Worm (Caenorhabditis elegans): ENCODE data around the gene Y62H9A.2.

Y62H9A.2 gene

DNA sequence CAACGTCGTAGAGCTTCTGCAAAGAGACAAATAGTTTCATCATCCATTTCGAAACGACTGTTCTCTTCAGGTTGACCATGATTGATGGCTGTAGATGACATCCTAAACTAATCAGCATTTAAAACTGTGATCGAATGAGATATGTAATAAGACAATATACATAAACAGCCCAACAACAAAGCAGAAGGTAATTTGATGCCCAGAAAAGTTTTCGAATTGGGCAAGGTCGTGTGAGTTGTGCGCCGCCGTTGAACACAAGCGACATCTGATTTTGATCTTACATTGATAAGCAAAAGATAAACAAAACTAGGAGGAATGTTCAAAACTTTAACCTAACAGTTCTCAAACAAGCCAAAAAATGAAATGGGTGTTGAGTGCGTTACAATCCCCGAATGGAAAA lies 7.6 kb upstream of the Y62H9A.2 start, which contains the start of gene Y62H9A.7:
TSS of gene Y62H9A.7 (minus strand) at position 101 of the 400 bp plus-strand sequence.
- TF ChIP-seq fkh-2 (tag; optimal IDR thresholded peaks at IDR 0.05) (no peak), unc-62 (GFP tag; optimal IDR thresholded peaks at IDR 0.05) (no peak), lin-15B (tag; optimal IDR thresholded peaks at IDR 0.05) (no peak), fos-1 (tag; optimal IDR thresholded peaks at IDR 0.05) (no peak), nhr-67 (tag; optimal IDR thresholded peaks at IDR 0.05) (no peak), nhr-77 (tag; optimal IDR thresholded peaks at IDR 0.05) (no peak), nhr-12 (tag; optimal IDR thresholded peaks at IDR 0.05) (no peak), aly-2 (tag; optimal IDR thresholded peaks at IDR 0.05) (no peak), unc-39 (tag; optimal IDR thresholded peaks at IDR 0.05) (no peak), ZK546.5 (tag; optimal IDR thresholded peaks at IDR 0.05) (no peak), zag-1 (tag; optimal IDR thresholded peaks at IDR 0.05) (no peak)

DNA sequence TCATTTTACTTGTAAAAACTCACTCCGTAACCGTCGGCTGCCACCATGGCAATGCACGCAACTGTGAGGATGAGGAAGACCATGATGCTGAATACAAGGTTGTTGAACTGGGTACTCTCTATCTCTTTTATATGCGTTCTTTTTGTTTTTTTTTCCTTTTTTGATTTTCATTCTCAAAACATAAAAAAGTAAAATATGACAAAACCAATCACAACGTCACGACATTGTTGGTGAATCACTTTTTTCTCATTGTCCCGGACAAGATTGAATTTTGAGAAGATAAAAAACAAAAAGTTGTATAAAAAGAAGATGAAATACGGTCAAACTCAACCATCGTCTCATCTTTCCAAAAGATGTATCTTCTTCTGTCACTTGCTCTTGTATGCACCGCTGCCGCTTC lies 4.8 kb upstream of the Y62H9A.2 start, which contains the start of the genes Y62H9A.5 and ule-5:
TSS of gene Y62H9A.5 (minus strand) at position 101 of the 400 bp plus-strand sequence.
TSS of gene ule-5 (plus strand) at position 328 of the 400 bp plus-strand sequence.
- TF ChIP-seq lin-15B (tag; optimal IDR thresholded peaks at IDR 0.05) (no peak), fos-1 (tag; optimal IDR thresholded peaks at IDR 0.05) (no peak), ama-1 (optimal IDR thresholded peaks at IDR 0.05) (no peak), nhr-237 (tag; optimal IDR thresholded peaks at IDR 0.05) (no peak), lin-39 (tag; optimal IDR thresholded peaks at IDR 0.05) (no peak), skn-1 (tag; optimal IDR thresholded peaks at IDR 0.05) (no peak), snpc-4 (tag; optimal IDR thresholded peaks at IDR 0.05) (no peak), egl-27 (tag; optimal IDR thresholded peaks at IDR 0.05) (no peak), unc-39 (tag; optimal IDR thresholded peaks at IDR 0.05) (no peak), R02D3.7 (tag; optimal IDR thresholded peaks at IDR 0.05) (no peak), egl-5 (tag; optimal IDR thresholded peaks at IDR 0.05) (no peak), mml-1 (tag; optimal IDR thresholded peaks at IDR 0.05) (no peak)

DNA sequence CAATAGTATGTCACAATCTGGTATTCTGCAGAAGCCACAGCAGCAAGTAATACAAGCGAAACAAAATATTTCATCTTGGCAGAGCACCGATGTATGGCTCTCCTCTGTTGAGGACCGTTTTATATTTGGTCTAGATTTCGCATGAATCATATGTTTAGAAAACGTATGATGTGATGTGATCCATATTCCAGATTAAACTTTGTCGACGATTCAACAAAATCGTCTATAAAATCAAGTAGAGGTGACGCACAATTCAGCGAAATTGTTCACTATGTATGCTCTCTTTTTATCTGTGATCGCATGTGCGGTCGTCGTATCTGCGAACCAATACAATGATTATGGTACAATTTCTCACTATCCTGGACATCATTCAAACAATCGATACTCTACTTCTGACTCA lies 1.9 kb upstream of the Y62H9A.2 start, which contains the start of the genes Y62H9A.3 and Y62H9A.4:
TSS of gene Y62H9A.3 (minus strand) at position 101 of the 400 bp plus-strand sequence.
TSS of gene Y62H9A.4 (plus strand) at position 256 of the 400 bp plus-strand sequence.
- no peak for TF ChIP-seq fos-1 (tag; optimal IDR thresholded peaks at IDR 0.05)
- no peak for TF ChIP-seq nhr-25 (tag; optimal IDR thresholded peaks at IDR 0.05)
- TF ChIP-seq lin-15B (tag; optimal IDR thresholded peaks at IDR 0.05), result no peak
- no peak for TF ChIP-seq nhr-67 (tag; optimal IDR thresholded peaks at IDR 0.05)
- TF ChIP-seq ama-1 (optimal IDR thresholded peaks at IDR 0.05), result no peak
- TF ChIP-seq R02D3.7 (tag; optimal IDR thresholded peaks at IDR 0.05), result no peak
- no peak for TF ChIP-seq unc-62 (GFP tag; optimal IDR thresholded peaks at IDR 0.05)
- TF ChIP-seq pqm-1 (tag; optimal IDR thresholded peaks at IDR 0.05), result no peak
- TF ChIP-seq unc-39 (tag; optimal IDR thresholded peaks at IDR 0.05), result no peak

DNA sequence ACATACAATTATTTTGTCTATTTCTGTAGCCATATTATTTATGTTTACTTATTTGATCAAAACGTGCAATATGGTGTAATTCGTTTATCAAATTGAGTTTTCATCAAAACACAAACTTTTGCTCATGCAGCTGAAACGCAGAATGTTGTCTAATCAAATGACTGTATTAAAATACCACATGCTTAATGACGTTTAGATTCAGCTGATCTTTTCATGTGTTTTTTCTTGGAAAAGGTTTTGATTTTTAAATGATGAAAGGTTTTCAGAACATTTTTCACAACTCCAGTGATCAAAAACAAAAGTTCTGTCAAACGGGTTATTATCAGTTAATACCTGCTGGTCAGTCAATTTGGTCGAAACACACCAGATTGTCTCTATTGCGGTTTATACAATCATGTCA lies 2.7 kb downstream of the Y62H9A.2 start, which contains the start of gene Y62H9A.1:
TSS of gene Y62H9A.1 (plus strand) at position 282 of the 400 bp plus-strand sequence.
- TF ChIP-seq mdl-1 (tag; optimal IDR thresholded peaks at IDR 0.05), result no peak
- no peak for TF ChIP-seq nhr-77 (tag; optimal IDR thresholded peaks at IDR 0.05)
- TF ChIP-seq nfya-1 (tag; optimal IDR thresholded peaks at IDR 0.05; ENCODE audit: insufficient read depth), result no peak
- no peak for TF ChIP-seq unc-39 (tag; optimal IDR thresholded peaks at IDR 0.05)
- TF ChIP-seq ceh-28 (tag; optimal IDR thresholded peaks at IDR 0.05), result no peak
- TF ChIP-seq nhr-67 (tag; optimal IDR thresholded peaks at IDR 0.05), result no peak
- TF ChIP-seq ztf-4 (tag; optimal IDR thresholded peaks at IDR 0.05), result no peak
- no peak for TF ChIP-seq snpc-4 (tag; optimal IDR thresholded peaks at IDR 0.05)
- no peak for TF ChIP-seq nhr-237 (tag; optimal IDR thresholded peaks at IDR 0.05)
- TF ChIP-seq ztf-11 (tag; optimal IDR thresholded peaks at IDR 0.05), result no peak

DNA sequence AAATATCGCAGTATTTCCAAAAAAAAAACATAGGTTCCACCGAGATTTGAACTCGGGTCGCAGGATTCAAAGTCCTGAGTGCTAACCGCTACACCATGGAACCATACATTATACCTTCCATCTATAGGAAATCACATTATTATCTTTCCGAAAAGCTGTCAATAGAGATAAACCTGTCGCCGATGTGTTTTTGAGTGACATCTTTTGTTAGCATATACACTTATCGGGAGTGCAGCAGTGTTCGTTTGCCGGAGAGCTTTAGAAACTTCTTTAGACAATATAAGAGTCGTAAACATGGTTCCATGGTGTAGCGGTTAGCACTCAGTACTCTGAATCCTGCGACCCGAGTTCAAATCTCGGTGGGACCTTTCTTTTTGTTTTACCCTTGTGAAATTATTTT lies 5.8 kb downstream of the Y62H9A.2 start:
- TF ChIP-seq fkh-2 (tag; optimal IDR thresholded peaks at IDR 0.05), result no peak

DNA sequence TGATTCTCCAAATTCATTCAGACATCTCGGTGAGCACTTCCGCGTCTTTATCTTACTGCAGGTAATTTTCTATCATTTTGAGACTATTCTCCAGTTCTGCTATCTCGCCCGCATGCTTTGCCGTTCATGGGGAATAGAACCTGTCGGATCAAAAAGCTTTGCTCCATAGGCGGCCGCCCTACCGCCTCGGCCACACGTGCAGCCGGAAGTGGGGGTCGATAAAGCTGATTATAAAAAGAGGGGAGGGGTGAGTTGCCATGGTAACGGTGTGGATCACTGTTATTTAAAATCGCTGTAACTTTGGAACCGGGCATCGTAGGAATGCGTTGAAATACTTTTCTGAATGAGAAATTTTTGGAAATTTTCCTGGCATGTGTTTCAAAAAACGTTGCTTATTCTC lies 7.6 kb downstream of the Y62H9A.2 start:
- TF ChIP-seq nhr-28 (tag; optimal IDR thresholded peaks at IDR 0.05), result no peak
- no peak for TF ChIP-seq zag-1 (tag; optimal IDR thresholded peaks at IDR 0.05)
- no peak for TF ChIP-seq fos-1 (tag; optimal IDR thresholded peaks at IDR 0.05)
- TF ChIP-seq egl-27 (tag; optimal IDR thresholded peaks at IDR 0.05), result no peak

DNA sequence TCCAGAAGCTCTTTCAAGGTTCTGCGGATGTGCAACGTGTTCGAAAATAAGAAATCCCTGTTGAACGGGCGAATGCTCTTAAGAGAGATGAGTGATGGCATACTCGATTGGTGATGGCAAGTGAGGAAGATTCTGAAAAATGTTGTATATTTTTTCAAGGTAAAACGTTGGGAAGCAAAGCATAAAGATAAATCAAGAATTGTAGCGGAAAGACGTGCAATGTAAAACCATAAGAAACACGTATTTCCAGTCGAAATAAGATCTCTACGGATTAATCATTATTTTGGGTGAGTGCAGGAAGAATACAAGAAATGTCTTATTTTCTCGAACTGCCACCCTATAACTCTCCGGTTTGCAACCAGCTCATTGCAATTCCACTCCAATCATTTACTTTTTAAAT lies 8.7 kb downstream of the Y62H9A.2 start, which contains the start of gene dot-1.2:
TSS of gene dot-1.2 (minus strand) at position 101 of the 400 bp plus-strand sequence.
- TF ChIP-seq nhr-11 (tag; optimal IDR thresholded peaks at IDR 0.05), result no peak
- no peak for TF ChIP-seq nhr-28 (tag; optimal IDR thresholded peaks at IDR 0.05)
- TF ChIP-seq nhr-25 (tag; optimal IDR thresholded peaks at IDR 0.05), result no peak
- TF ChIP-seq lsy-12 (tag; optimal IDR thresholded peaks at IDR 0.05), result no peak
